Fruit fly (Drosophila melanogaster): Measurements from ENCODE around the gene Amnionless.
A peak's percentile ranks its signal among the peaks of the same experiment; 100 is the strongest.

Gene Amnionless

dm6 chr2L:307129-307528, 18.2 kb upstream of the Amnionless start (continued):
- TF ChIP-seq Hey (tag; optimal IDR thresholded peaks at IDR 0.05) (peak; percentile 49), exex (tag; optimal IDR thresholded peaks at IDR 0.05) (peak; percentile 1), lab (GFP tag; optimal IDR thresholded peaks at IDR 0.05) (no peak), ci (GFP tag; IDR thresholded peaks at IDR 0.05) (0 out of 3 replicates have a peak, but pooled peaks have one; percentile 13), CG12769 (tag; optimal IDR thresholded peaks at IDR 0.05) (peak; percentile 27), CG7745 (tag; optimal IDR thresholded peaks at IDR 0.05) (no peak), NfI (GFP tag; optimal IDR thresholded peaks at IDR 0.05) (no peak), Atf6 (GFP tag; IDR thresholded peaks at IDR 0.05) (0 out of 2 replicates have a peak, but pooled peaks have one; percentile 13), Kr (GFP tag; optimal IDR thresholded peaks at IDR 0.05) (no peak), CG13123 (GFP tag; optimal IDR thresholded peaks at IDR 0.05) (no peak), ara (GFP tag; IDR thresholded peaks at IDR 0.05) (0 out of 2 replicates have a peak, but pooled peaks have one; percentile 27), hb (GFP tag; IDR thresholded peaks at IDR 0.05; ENCODE audit: partially characterized antibody) (0 out of 3 replicates have a peak, but pooled peaks have one; percentile 42), Med (GFP tag) (no peak), abd-A (tag; optimal IDR thresholded peaks at IDR 0.05) (peak; percentile 93), hkb (optimal IDR thresholded peaks at IDR 0.05) (no peak), hkb (GFP tag; IDR thresholded peaks at IDR 0.05) (no peak), HLH4C (GFP tag; IDR thresholded peaks at IDR 0.05; ENCODE audit: partially characterized antibody) (no peak), CG11560 (tag; IDR thresholded peaks at IDR 0.05) (no peak), CG14710 (tag; optimal IDR thresholded peaks at IDR 0.05) (no peak)

dm6 chr2L:306188-306927, 17.4 kb upstream of the Amnionless start:
- no peak for TF ChIP-seq sna (GFP tag; IDR thresholded peaks at IDR 0.05; ENCODE audit: partially characterized antibody)
- TF ChIP-seq Neu2 (GFP tag; optimal IDR thresholded peaks at IDR 0.05; ENCODE audit: borderline replicate concordance), result no peak
- TF ChIP-seq CG32532 (GFP tag; IDR thresholded peaks at IDR 0.05), result peak; percentile 14; the same call in 1 of the 2 replicates
- TF ChIP-seq lov (optimal IDR thresholded peaks at IDR 0.05), result no peak
- 0 out of 3 replicates have a peak, but pooled peaks have one; percentile 38 for TF ChIP-seq lov (GFP tag; IDR thresholded peaks at IDR 0.05)
- TF ChIP-seq ci (GFP tag; IDR thresholded peaks at IDR 0.05), result peak; percentile 44; the same call in 2 of the 3 replicates
- peak in 1 of 2 experiments; percentile 96 for TF ChIP-seq Pdp1 (GFP tag; optimal IDR thresholded peaks at IDR 0.05)
- TF ChIP-seq CG3726 (GFP tag; IDR thresholded peaks at IDR 0.05), result no peak
- peak; percentile 23 for TF ChIP-seq BtbVII (GFP tag; optimal IDR thresholded peaks at IDR 0.05)
- no peak for TF ChIP-seq btn (GFP tag; optimal IDR thresholded peaks at IDR 0.05)
- TF ChIP-seq CG12299 (tag; optimal IDR thresholded peaks at IDR 0.05), result no peak
- no peak for TF ChIP-seq pita (GFP tag; optimal IDR thresholded peaks at IDR 0.05)
- no peak for TF ChIP-seq Nf-YC (tag; optimal IDR thresholded peaks at IDR 0.05)
- TF ChIP-seq ATbp (GFP tag; optimal IDR thresholded peaks at IDR 0.05), result no peak
- no peak for TF ChIP-seq ken (GFP tag; IDR thresholded peaks at IDR 0.05)
- TF ChIP-seq gcm2 (GFP tag; optimal IDR thresholded peaks at IDR 0.05), result no peak
- TF ChIP-seq CG7963 (GFP tag; IDR thresholded peaks at IDR 0.05; ENCODE audit: partially characterized antibody), result no peak
- no peak for TF ChIP-seq CG5180 (GFP tag; optimal IDR thresholded peaks at IDR 0.05)
- TF ChIP-seq sug (tag; optimal IDR thresholded peaks at IDR 0.05), result peak; percentile 99
- no peak for TF ChIP-seq ara (GFP tag; IDR thresholded peaks at IDR 0.05)
- no peak for TF ChIP-seq Dp (GFP tag; optimal IDR thresholded peaks at IDR 0.05)
- TF ChIP-seq bsh (GFP tag; optimal IDR thresholded peaks at IDR 0.05), result no peak
- peak; percentile 36 to 77 for TF ChIP-seq Trl (optimal IDR thresholded peaks at IDR 0.05)
- no peak for TF ChIP-seq Trl (GFP tag; optimal IDR thresholded peaks at IDR 0.05)
- no peak for TF ChIP-seq hkb (optimal IDR thresholded peaks at IDR 0.05)
- no peak for TF ChIP-seq hkb (GFP tag; IDR thresholded peaks at IDR 0.05)
- TF ChIP-seq CG17186 (GFP tag; optimal IDR thresholded peaks at IDR 0.05), result no peak
- 0 out of 2 replicates have a peak, but pooled peaks have one; percentile 2 for TF ChIP-seq stc (GFP tag; IDR thresholded peaks at IDR 0.05)
- no peak for TF ChIP-seq jigr1 (GFP tag; IDR thresholded peaks at IDR 0.05)
- TF ChIP-seq ato (GFP tag; IDR thresholded peaks at IDR 0.05; ENCODE audit: partially characterized antibody), result 0 out of 2 replicates have a peak, but pooled peaks have one; percentile 25
- no peak for TF ChIP-seq dpn (GFP tag; optimal IDR thresholded peaks at IDR 0.05)
- peak in 1 of 2 experiments; percentile 92 for TF ChIP-seq Hr78 (GFP tag; optimal IDR thresholded peaks at IDR 0.05)
